Worm (Caenorhabditis elegans) whole organism, early embryonic: ENCODE data around the gene Y49F6B.9.
"Not testable (repeated sequence)": the region's sequence is repeated elsewhere in the genome, so short reads cannot be mapped to it uniquely, and the experiment has no call there.

Source experiments
- B0310.2 ChIP-seq: sonication (generic microtip); optimal IDR thresholded peaks from 2 replicates; lab custom pipeline; 2016; ENCODE audit warnings: mild to moderate bottlenecking, missing genetic modification characterization, missing compliant biosample characterization
- F13C5.2 ChIP-seq: sonication (generic microtip); optimal IDR thresholded peaks from 2 replicates; lab custom pipeline; 2017; ENCODE audit warnings: mild to moderate bottlenecking, missing genetic modification characterization, inconsistent platforms, missing compliant biosample characterization
- aly-1 ChIP-seq: sonication (generic microtip); optimal IDR thresholded peaks from 2 replicates; lab custom pipeline; 2016; ENCODE audit warnings: missing genetic modification characterization, missing compliant biosample characterization
- ama-1 ChIP-seq: fragments of 150-350 bp; optimal IDR thresholded peaks from 2 replicates; lab custom pipeline; 2014
- ceh-13 ChIP-seq: fragments of 200-800 bp; sonication (Bioruptor generic); optimal IDR thresholded peaks from 2 replicates; lab custom pipeline; 2018; ENCODE audit warnings: mild to moderate bottlenecking, missing genetic modification characterization, missing compliant biosample characterization
- ceh-36 ChIP-seq: sonication (generic microtip); optimal IDR thresholded peaks from 2 replicates; lab custom pipeline; 2016; ENCODE audit warnings: missing genetic modification characterization, inconsistent platforms, missing compliant biosample characterization
- ets-7 ChIP-seq: sonication (generic microtip); optimal IDR thresholded peaks from 2 replicates; lab custom pipeline; 2016; ENCODE audit warnings: missing genotype, missing genetic modification characterization, missing compliant biosample characterization
- flt-1 ChIP-seq: fragments of 200-800 bp; sonication (Bioruptor generic); IDR thresholded peaks from 2 replicates; pipeline ENCODE4 v1.3.6; 2022; ENCODE audit warnings: missing genetic modification characterization, missing compliant biosample characterization
- hmbx-1 ChIP-seq: sonication (generic microtip); optimal IDR thresholded peaks from 2 replicates; lab custom pipeline; 2016; ENCODE audit warnings: mild to moderate bottlenecking, missing genetic modification characterization, missing compliant biosample characterization
- hmg-4 ChIP-seq: fragments of 200-800 bp; sonication (Bioruptor generic); optimal IDR thresholded peaks from 2 replicates; lab custom pipeline; 2018; ENCODE audit warnings: mild to moderate bottlenecking, missing genetic modification characterization, missing compliant biosample characterization
- hnd-1 ChIP-seq: sonication (generic microtip); optimal IDR thresholded peaks from 2 replicates; lab custom pipeline; 2016; ENCODE audit warnings: missing genetic modification characterization, missing compliant biosample characterization
- pes-1 ChIP-seq: fragments of 200-800 bp; sonication (Bioruptor generic); IDR thresholded peaks from 2 replicates; pipeline ENCODE4 v1.3.6; 2022; ENCODE audit warnings: missing genetic modification reagents, missing genetic modification characterization, missing compliant biosample characterization
- scrt-1 ChIP-seq: fragments of 200-800 bp; sonication (Bioruptor generic); IDR thresholded peaks from 2 replicates; pipeline ENCODE4 v1.3.6; 2022; ENCODE audit warnings: missing genetic modification characterization, missing compliant biosample characterization
- sea-1 ChIP-seq: fragments of 200-800 bp; sonication (Bioruptor generic); conservative IDR thresholded peaks from 2 replicates; pipeline ENCODE4 v1.3.6; 2022; ENCODE audit warnings: missing genetic modification characterization, missing compliant biosample characterization
- tbx-11 ChIP-seq: fragments of 200-800 bp; sonication (Bioruptor generic); IDR thresholded peaks from 2 replicates; pipeline ENCODE4 v1.3.6; 2022; ENCODE audit warnings: missing genetic modification characterization, missing compliant biosample characterization
- tbx-37 ChIP-seq: fragments of 200-800 bp; sonication (Bioruptor generic); conservative IDR thresholded peaks from 2 replicates; pipeline ENCODE4 v1.3.6; 2022; ENCODE audit warnings: missing genetic modification reagents, missing genetic modification characterization, missing compliant biosample characterization
- tra-4 ChIP-seq: sonication (generic microtip); optimal IDR thresholded peaks from 2 replicates; lab custom pipeline; 2017; ENCODE audit warnings: missing genetic modification characterization, missing compliant biosample characterization

Y49F6B.9 gene

DNA sequence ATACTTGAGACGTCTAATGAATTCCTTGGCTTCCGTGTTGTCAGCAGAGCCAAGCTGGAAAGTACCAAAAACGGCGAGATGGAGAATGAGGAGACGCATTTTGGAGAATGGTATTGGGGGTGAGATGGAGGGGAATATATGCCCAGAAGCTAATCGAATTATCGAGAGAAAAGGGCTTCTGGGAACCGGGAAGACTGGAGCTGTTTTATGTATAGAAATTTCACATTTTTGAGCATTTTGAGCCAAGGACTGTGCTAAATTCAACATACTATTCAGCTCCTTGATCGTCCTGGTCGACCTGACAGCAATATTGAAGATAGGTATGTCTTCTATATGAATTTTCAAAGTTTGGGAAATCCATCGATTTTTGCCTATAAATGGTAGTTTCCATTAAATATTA is 39.1 kb downstream of the Y49F6B.9 start, which contains the start of gene C16C8.7:
Gene C16C8.7, minus strand, starts transcription at position 101 of the 400 bp plus-strand sequence.
- TF ChIP-seq flt-1 (GFP tag; lab: Robert Waterston, UW) (no peak), hmbx-1 (no peak), aly-1 (no peak), hmg-4 (GFP tag; lab: Kevin White, UChicago) (no peak), ets-7 (tag; lab: Kevin White, UChicago) (no peak)

DNA sequence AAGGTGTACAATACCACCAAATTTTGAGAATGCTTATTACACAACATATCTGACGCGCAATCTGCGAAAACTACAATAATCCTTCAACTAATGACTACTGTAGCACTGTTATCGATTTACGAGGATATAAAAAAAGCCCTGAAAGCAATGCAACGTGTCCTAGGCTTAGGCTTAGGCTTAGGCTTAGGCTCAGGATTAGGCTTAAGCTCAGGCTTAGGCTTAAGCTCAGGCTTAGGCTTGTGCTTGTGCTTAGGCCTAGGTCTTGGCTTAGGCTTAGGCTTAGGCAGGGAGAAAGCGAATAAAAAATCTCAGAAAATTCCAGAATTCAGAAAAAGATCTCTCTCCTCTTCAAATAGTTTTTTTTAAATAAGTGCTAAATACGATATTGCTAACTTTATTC is 40.0 kb downstream of the Y49F6B.9 start:
- TF ChIP-seq ceh-36 (tag; lab: Kevin White, UChicago) (peak; percentile 69), F13C5.2 (tag; lab: Kevin White, UChicago) (no peak)

ce11 chrII:3458209-3458608 is 41.0 kb downstream of the Y49F6B.9 start, which contains the start of the genes C16C8.26 and C16C8.19:
Gene C16C8.26 (minus strand): TSS chrII:3458309.
Gene C16C8.19 (plus strand): TSS chrII:3458487.
- TF ChIP-seq tbx-37 (no peak), ets-7 (tag; lab: Kevin White, UChicago) (no peak), F13C5.2 (tag; lab: Kevin White, UChicago) (no peak), ceh-36 (tag; lab: Kevin White, UChicago) (no peak), tbx-11 (GFP tag; lab: Robert Waterston, UW) (no peak), hmg-4 (GFP tag; lab: Kevin White, UChicago) (no peak), hnd-1 (tag; lab: Kevin White, UChicago) (no peak), ceh-13 (GFP tag; lab: Kevin White, UChicago) (no peak), tra-4 (no peak), B0310.2 (no peak), scrt-1 (no peak), pes-1 (GFP tag; lab: Robert Waterston, UW) (no peak), sea-1 (GFP tag; lab: Robert Waterston, UW) (no peak), aly-1 (no peak), ama-1 (lab: Kevin White, UChicago) (no peak), hmbx-1 (no peak), flt-1 (GFP tag; lab: Robert Waterston, UW) (no peak)

DNA sequence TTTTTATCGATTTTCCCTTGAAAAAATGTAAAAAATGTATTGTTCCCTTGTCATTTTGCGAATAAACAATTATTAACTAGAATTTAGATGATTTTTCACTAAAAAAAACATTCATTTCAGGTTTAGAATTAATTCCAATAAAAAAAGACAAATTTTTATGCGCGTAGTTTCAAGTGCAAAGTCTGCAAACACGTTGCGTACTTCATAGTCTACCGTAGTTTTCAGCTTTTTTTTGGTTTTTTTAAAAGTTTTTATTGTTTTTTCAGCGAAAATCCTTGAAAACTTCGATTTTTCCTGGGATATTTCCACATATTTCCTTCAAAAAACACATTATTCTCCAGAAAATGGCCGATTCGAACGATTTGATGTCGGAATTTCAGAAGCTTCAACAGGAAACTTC is 45.7 kb downstream of the Y49F6B.9 start, which contains the start of gene C16C8.11:
Gene C16C8.11, plus strand, starts transcription at position 188 of the 400 bp plus-strand sequence.
- TF ChIP-seq pes-1 (GFP tag; lab: Robert Waterston, UW) = no peak
- TF ChIP-seq hnd-1 (tag; lab: Kevin White, UChicago) = no peak
- TF ChIP-seq ceh-13 (GFP tag; lab: Kevin White, UChicago) = no peak
- no peak for TF ChIP-seq ama-1 (lab: Kevin White, UChicago)
- TF ChIP-seq ceh-36 (tag; lab: Kevin White, UChicago) = no peak
- no peak for TF ChIP-seq scrt-1
- no peak for TF ChIP-seq hmg-4 (GFP tag; lab: Kevin White, UChicago)
- TF ChIP-seq sea-1 (GFP tag; lab: Robert Waterston, UW) = no peak
- no peak for TF ChIP-seq hmbx-1

DNA sequence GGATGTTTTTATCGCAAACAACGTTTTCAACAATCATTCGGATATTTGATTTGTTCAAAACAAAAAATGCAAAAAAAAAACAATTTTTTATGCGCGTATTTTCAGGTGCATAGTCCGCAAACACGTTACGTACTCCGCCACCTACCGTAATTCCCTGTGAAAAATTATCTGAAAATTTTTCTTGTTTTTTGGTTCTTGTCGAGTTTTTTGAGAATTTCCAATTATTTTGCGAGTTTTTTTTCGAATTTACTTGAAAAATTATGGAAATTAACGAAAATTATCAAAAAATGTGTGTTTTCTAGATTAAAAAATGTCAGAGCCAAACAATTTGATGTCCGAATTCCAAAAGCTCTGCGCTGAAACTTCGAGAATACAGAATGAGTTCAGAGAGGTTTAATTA is 46.8 kb downstream of the Y49F6B.9 start, which contains the start of gene C16C8.12:
Gene C16C8.12, plus strand, starts transcription at position 301 of the 400 bp plus-strand sequence.
- TF ChIP-seq tbx-11 (GFP tag; lab: Robert Waterston, UW) = no peak
- TF ChIP-seq ceh-36 (tag; lab: Kevin White, UChicago) = no peak
- no peak for TF ChIP-seq F13C5.2 (tag; lab: Kevin White, UChicago)
- no peak for TF ChIP-seq scrt-1
- TF ChIP-seq pes-1 (GFP tag; lab: Robert Waterston, UW) = no peak
- TF ChIP-seq ceh-13 (GFP tag; lab: Kevin White, UChicago) = no peak
- TF ChIP-seq aly-1 = no peak
- no peak for TF ChIP-seq hmbx-1

ce11 chrII:3449514-3449913 is 49.7 kb downstream of the Y49F6B.9 start, which contains the start of gene C16C8.14:
Gene C16C8.14 (plus strand): TSS chrII:3449814.
- TF ChIP-seq scrt-1; tra-4; ceh-13 (GFP tag; lab: Kevin White, UChicago): not testable (repeated sequence)

- no peak for TF ChIP-seq ceh-13 (GFP tag; lab: Kevin White, UChicago)
- TF ChIP-seq aly-1 = no peak
- TF ChIP-seq ama-1 (lab: Kevin White, UChicago) = no peak
- no peak for TF ChIP-seq ets-7 (tag; lab: Kevin White, UChicago)
Measured at ce11 chrII:3448776-3449280, 50.4 kb downstream of the Y49F6B.9 start, which contains the start of gene C16C8.25. Gene C16C8.25 (plus strand): TSS chrII:3449230.

- TF ChIP-seq tbx-11 (GFP tag; lab: Robert Waterston, UW) = no peak
- no peak for TF ChIP-seq hnd-1 (tag; lab: Kevin White, UChicago)
- no peak for TF ChIP-seq hmbx-1
- no peak for TF ChIP-seq ceh-13 (GFP tag; lab: Kevin White, UChicago)
- no peak for TF ChIP-seq hmg-4 (GFP tag; lab: Kevin White, UChicago)
- TF ChIP-seq sea-1 (GFP tag; lab: Robert Waterston, UW) = no peak
- no peak for TF ChIP-seq ceh-36 (tag; lab: Kevin White, UChicago)
- no peak for TF ChIP-seq aly-1
Measured at ce11 chrII:3447906-3448305, 51.3 kb downstream of the Y49F6B.9 start, which contains the start of gene C16C8.21. Gene C16C8.21 (plus strand): TSS chrII:3448206.

DNA sequence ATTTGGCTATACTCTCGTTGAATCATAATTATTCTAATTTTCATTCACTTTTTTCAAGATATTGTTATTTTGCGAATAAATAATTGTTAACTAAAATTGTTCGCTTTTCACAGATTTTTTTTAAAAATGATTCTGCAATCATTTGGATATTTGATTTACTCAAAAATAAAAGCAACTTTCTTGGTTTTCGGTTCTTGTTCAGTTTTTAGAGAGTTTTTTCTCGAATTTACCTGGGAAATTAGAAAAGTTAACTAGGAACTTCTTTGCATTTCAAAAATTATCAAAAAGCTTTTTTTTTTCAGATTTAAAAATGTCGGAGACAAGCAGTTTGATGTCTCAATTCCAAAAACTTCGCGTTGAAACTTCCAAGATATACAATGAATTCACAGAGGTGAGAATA is 52.5 kb downstream of the Y49F6B.9 start, which contains the start of the genes C16C8.20 and gldi-6:
Gene C16C8.20, plus strand, starts transcription at position 301 of the 400 bp plus-strand sequence.
Gene gldi-6, plus strand, starts transcription at position 301 of the 400 bp plus-strand sequence.
- TF ChIP-seq ceh-36 (tag; lab: Kevin White, UChicago) = no peak
- TF ChIP-seq ets-7 (tag; lab: Kevin White, UChicago) = no peak
- TF ChIP-seq tbx-11 (GFP tag; lab: Robert Waterston, UW) = no peak
- TF ChIP-seq flt-1 (GFP tag; lab: Robert Waterston, UW) = no peak
- no peak for TF ChIP-seq tbx-37
- no peak for TF ChIP-seq pes-1 (GFP tag; lab: Robert Waterston, UW)
- TF ChIP-seq scrt-1 = no peak
- TF ChIP-seq F13C5.2 (tag; lab: Kevin White, UChicago) = no peak
- no peak for TF ChIP-seq hnd-1 (tag; lab: Kevin White, UChicago)
- no peak for TF ChIP-seq sea-1 (GFP tag; lab: Robert Waterston, UW)
- TF ChIP-seq hmbx-1 = no peak
- no peak for TF ChIP-seq aly-1
- TF ChIP-seq B0310.2 = no peak
- TF ChIP-seq ama-1 (lab: Kevin White, UChicago) = no peak
- no peak for TF ChIP-seq ceh-13 (GFP tag; lab: Kevin White, UChicago)
- TF ChIP-seq tra-4 = no peak
- no peak for TF ChIP-seq hmg-4 (GFP tag; lab: Kevin White, UChicago)
